Worm (Caenorhabditis elegans) whole organism, dauer: Measurements from ENCODE around the gene str-96.
"Not testable (repeated sequence)": the region's sequence is repeated elsewhere in the genome, so short reads cannot be mapped to it uniquely, and the experiment has no call there.

Source experiments
- unc-62 ChIP-seq: sonication (generic microtip); optimal IDR thresholded peaks from 2 replicates; lab custom pipeline; 2017; ENCODE audit warnings: missing biosample characterization, missing genetic modification reagents, missing genetic modification characterization

str-96 gene

DNA sequence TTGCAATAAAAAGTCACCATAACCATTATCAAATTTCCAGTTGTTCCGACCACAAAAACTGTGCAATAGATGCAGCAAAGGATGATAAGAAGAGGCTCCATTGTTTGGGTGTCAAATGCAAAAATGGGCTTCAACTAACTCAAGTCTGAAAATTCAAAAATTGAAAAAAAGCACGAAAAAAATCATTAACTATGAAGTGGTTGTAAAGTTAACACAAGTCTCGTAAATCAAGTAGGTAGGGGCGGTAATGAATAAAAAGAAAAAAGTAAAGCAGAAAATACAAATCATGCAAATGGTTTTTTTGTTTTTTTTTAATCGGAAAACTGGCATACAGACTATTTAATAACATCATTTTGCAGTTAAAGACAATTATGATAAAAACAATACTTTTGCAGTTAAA, 37.1 kb downstream of the str-96 start, which contains the start of gene srsx-39:
TSS of gene srsx-39 (minus strand) at position 101 of the 400 bp plus-strand sequence.
- TF ChIP-seq unc-62 (GFP tag; lab: Kevin White, UChicago) = not testable (repeated sequence)

DNA sequence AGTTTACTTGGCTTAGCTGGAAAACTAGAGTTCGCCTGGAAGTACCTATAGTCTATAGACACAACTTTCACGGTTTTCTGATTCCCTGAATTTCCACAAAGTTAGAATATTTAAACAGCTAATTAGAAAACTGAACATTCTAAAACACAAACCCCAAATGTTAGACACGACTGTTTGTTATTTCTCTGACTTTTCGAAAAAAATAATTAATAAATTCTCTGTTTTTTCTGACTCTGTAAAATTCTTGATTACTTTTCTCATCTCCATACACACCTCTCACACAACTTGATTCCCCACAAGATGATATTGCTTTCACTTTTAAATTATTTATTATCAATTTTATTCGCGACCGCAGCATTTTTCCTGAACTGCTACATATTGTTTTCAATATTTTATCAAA, 40.2 kb downstream of the str-96 start, which contains the start of gene srbc-75:
TSS of gene srbc-75 (plus strand) at position 301 of the 400 bp plus-strand sequence.
- no peak for TF ChIP-seq unc-62 (GFP tag; lab: Kevin White, UChicago)

DNA sequence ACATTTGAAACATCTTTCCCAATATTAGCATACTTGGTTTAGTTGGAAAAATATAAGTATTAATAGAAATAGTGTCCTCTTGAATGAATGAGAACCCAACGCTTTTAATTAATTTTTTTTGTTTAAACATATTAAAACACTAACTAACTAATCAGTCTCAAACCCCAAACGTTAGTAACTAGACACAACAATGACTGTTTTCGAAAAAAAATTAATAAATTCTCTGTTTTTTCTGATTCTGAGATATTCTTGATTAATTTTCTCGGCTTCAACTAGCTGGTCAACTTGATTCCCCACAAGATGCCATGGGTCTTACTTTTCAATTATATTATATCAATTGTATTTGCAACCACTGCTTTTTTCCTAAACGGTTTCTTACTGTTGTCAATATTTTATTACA, 41.7 kb downstream of the str-96 start, which contains the start of gene srbc-76:
TSS of gene srbc-76 (plus strand) at position 301 of the 400 bp plus-strand sequence.
- TF ChIP-seq unc-62 (GFP tag; lab: Kevin White, UChicago) = no peak

DNA sequence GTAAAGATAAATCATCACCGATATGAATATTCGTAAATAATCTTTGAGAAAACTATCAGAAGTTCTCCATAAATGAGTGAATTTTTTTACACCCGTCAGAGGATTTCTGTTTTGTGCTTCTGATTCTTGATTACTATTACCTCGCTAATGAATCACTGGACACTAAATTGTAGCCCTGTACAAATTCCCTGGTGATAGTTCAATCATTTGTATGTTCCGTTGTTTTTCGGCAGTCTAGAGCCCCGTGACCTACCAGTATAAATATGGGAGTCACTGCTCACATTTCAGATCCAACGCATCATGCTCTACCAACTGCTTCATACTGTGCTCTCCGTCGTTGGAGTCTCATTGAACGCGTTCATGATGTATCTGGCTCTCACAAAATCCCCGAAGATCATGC, 43.5 kb downstream of the str-96 start, which contains the start of gene srd-28:
TSS of gene srd-28 (plus strand) at position 301 of the 400 bp plus-strand sequence.
- TF ChIP-seq unc-62 (GFP tag; lab: Kevin White, UChicago) = not testable (repeated sequence)

DNA sequence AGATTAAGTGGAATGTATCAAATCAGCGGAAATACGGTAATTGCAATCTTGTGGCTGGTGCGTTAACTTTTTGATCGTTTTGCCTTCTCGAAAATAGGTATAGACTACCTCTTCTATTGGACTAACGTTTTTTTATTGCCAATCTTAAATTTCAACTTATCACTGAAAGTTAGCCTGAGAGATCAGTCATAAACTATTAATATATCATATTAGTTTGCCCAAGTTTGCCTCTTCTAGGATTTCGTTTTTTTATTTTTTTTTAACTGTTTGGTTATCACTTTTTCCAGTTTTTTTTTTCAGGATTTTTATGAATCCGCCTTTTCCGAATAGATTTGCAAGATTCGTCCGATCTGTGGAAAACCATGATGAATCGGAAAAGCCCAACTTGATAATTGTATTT, 49.3 kb downstream of the str-96 start, which contains the start of gene kin-30:
TSS of gene kin-30 (plus strand) at position 301 of the 400 bp plus-strand sequence.
- no peak for TF ChIP-seq unc-62 (GFP tag; lab: Kevin White, UChicago)
